Fruit fly (Drosophila melanogaster) whole organism, embryonic: ENCODE results near the gene Mul1.

ENCODE experiments used
- Adf1 ChIP-seq: fragments of 200-800 bp; sonication (Bioruptor generic); IDR thresholded peaks from 2 replicates; pipeline ENCODE4 v1.3.6; 2022; ENCODE audit warnings: missing biosample characterization, missing genetic modification characterization
- Aef1 ChIP-seq: fragments of 200-800 bp; sonication (Bioruptor generic); IDR thresholded peaks from 3 replicates; pipeline ENCODE4 v1.3.6; 2022; ENCODE audit warnings: missing biosample characterization, missing genetic modification characterization
- BtbVII ChIP-seq: fragments of 200-800 bp; sonication (Bioruptor generic); optimal IDR thresholded peaks from 3 replicates; lab custom pipeline; 2017; ENCODE audit warnings: missing biosample characterization, mild to moderate bottlenecking, missing genetic modification characterization
- CG11247 ChIP-seq: fragments of 200-800 bp; sonication (Bioruptor generic); IDR thresholded peaks from 2 replicates; pipeline ENCODE4 v1.3.6; 2022; ENCODE audit warnings: missing biosample characterization, missing genetic modification characterization
- CG11504 ChIP-seq: fragments of 200-800 bp; sonication (Bioruptor generic); optimal IDR thresholded peaks from 3 replicates; lab custom pipeline; 2019; ENCODE audit warnings: missing biosample characterization, mild to moderate bottlenecking, missing genetic modification characterization, moderate library complexity
- CG12769 ChIP-seq: fragments of 200-800 bp; sonication (Bioruptor generic); optimal IDR thresholded peaks from 2 replicates; lab custom pipeline; 2019; ENCODE audit warnings: missing biosample characterization, mild to moderate bottlenecking, missing genetic modification characterization, moderate library complexity
- CG13624 ChIP-seq: fragments of 200-800 bp; sonication (Bioruptor generic); optimal IDR thresholded peaks from 2 replicates; lab custom pipeline; 2016; ENCODE audit warnings: missing biosample characterization, missing genetic modification characterization
- CG14441 ChIP-seq: fragments of 200-800 bp; sonication (Bioruptor generic); IDR thresholded peaks from 2 replicates; pipeline ENCODE4 v1.3.6; 2022; ENCODE audit warnings: missing biosample characterization, missing genetic modification characterization
- CG16779 ChIP-seq: fragments of 200-800 bp; sonication (Bioruptor generic); IDR thresholded peaks from 2 replicates; pipeline ENCODE4 v1.3.6; 2022; ENCODE audit warnings: missing biosample characterization, missing genetic modification characterization
- CG17361 ChIP-seq: fragments of 200-800 bp; sonication (Bioruptor generic); IDR thresholded peaks from 3 replicates; pipeline ENCODE4 v1.3.6; 2022; ENCODE audit warnings: missing biosample characterization, missing genetic modification characterization
- CG17568 ChIP-seq: fragments of 200-800 bp; sonication (Bioruptor generic); optimal IDR thresholded peaks from 2 replicates; lab custom pipeline; 2018; ENCODE audit warnings: missing biosample characterization, mild to moderate bottlenecking, missing genetic modification characterization, moderate library complexity
- CG18476 ChIP-seq: fragments of 200-800 bp; sonication (Bioruptor generic); optimal IDR thresholded peaks from 2 replicates; lab custom pipeline; 2016; ENCODE audit warnings: missing biosample characterization, mild to moderate bottlenecking, missing genetic modification characterization
- CG18764 ChIP-seq: fragments of 200-800 bp; sonication (Bioruptor generic); optimal IDR thresholded peaks from 3 replicates; lab custom pipeline; 2016; ENCODE audit warnings: missing biosample characterization, missing genetic modification characterization
- CG2889 ChIP-seq: fragments of 200-800 bp; sonication (Bioruptor generic); IDR thresholded peaks from 3 replicates; pipeline ENCODE4 v1.3.6; 2022; ENCODE audit warnings: missing biosample characterization, missing genetic modification characterization
- CG3847 ChIP-seq: fragments of 200-800 bp; sonication (Bioruptor generic); IDR thresholded peaks from 2 replicates; pipeline ENCODE4 v1.3.6; 2022; ENCODE audit warnings: missing biosample characterization, missing genetic modification characterization
- CG7271 ChIP-seq: fragments of 200-800 bp; sonication (Bioruptor generic); optimal IDR thresholded peaks from 2 replicates; lab custom pipeline; 2018; ENCODE audit warnings: missing biosample characterization, mild to moderate bottlenecking, missing genetic modification characterization, moderate library complexity
- CG8089 ChIP-seq: fragments of 200-800 bp; sonication (Bioruptor generic); optimal IDR thresholded peaks from 3 replicates; lab custom pipeline; 2016; ENCODE audit warnings: missing biosample characterization, missing genetic modification characterization
- CG8924 ChIP-seq: fragments of 200-800 bp; optimal IDR thresholded peaks from 3 replicates; lab custom pipeline; 2019; ENCODE audit warnings: missing biosample characterization, mild to moderate bottlenecking, missing genetic modification characterization, moderate library complexity
- CG9437 ChIP-seq: fragments of 200-800 bp; sonication (Bioruptor generic); optimal IDR thresholded peaks from 2 replicates; lab custom pipeline; 2018; ENCODE audit warnings: missing biosample characterization, mild to moderate bottlenecking, missing genetic modification characterization
- Chrac-16 ChIP-seq: fragments of 200-800 bp; sonication (Bioruptor generic); optimal IDR thresholded peaks from 3 replicates; lab custom pipeline; 2016; ENCODE audit warnings: missing biosample characterization, missing genetic modification characterization
- Dip3 ChIP-seq: fragments of 200-800 bp; sonication (Bioruptor generic); optimal IDR thresholded peaks from 3 replicates; lab custom pipeline; 2016; ENCODE audit warnings: missing biosample characterization, missing genetic modification characterization
- Drgx ChIP-seq: fragments of 200-800 bp; sonication (Bioruptor generic); IDR thresholded peaks from 2 replicates; pipeline ENCODE4 v1.3.6; 2022; ENCODE audit warnings: missing biosample characterization, missing genetic modification characterization
- Fer2 ChIP-seq: fragments of 200-800 bp; sonication (Bioruptor generic); optimal IDR thresholded peaks from 2 replicates; lab custom pipeline; 2018; ENCODE audit warnings: missing biosample characterization, mild to moderate bottlenecking, missing genetic modification characterization, moderate library complexity
- Fer3 ChIP-seq: fragments of 200-800 bp; sonication (Bioruptor generic); optimal IDR thresholded peaks from 2 replicates; lab custom pipeline; 2018; ENCODE audit warnings: missing biosample characterization, mild to moderate bottlenecking, missing genetic modification characterization, moderate library complexity
- Gsc ChIP-seq: fragments of 200-800 bp; sonication (Bioruptor generic); IDR thresholded peaks from 2 replicates; pipeline ENCODE4 v1.3.6; 2022; ENCODE audit warnings: missing biosample characterization, missing genetic modification characterization
- HLH54F ChIP-seq: fragments of 200-800 bp; sonication (Bioruptor generic); optimal IDR thresholded peaks from 3 replicates; lab custom pipeline; 2016; ENCODE audit warnings: missing biosample characterization, missing genetic modification characterization
- Kr ChIP-seq: fragments of 200-800 bp; sonication (Bioruptor generic); optimal IDR thresholded peaks from 2 replicates; lab custom pipeline; 2017; ENCODE audit warnings: missing biosample characterization, mild to moderate bottlenecking, missing genetic modification characterization
- Lpt ChIP-seq: fragments of >200 bp; optimal IDR thresholded peaks from 2 replicates; lab custom pipeline; 2018; ENCODE audit warnings: missing biosample characterization, missing genetic modification characterization
- MBD-R2 ChIP-seq: fragments of 200-800 bp; sonication (Bioruptor generic); IDR thresholded peaks from 2 replicates; pipeline ENCODE4 v1.3.6; 2022; ENCODE audit warnings: missing biosample characterization, missing genetic modification characterization
- NC2β ChIP-seq: fragments of 200-800 bp; sonication (Bioruptor generic); optimal IDR thresholded peaks from 2 replicates; lab custom pipeline; 2016; ENCODE audit warnings: missing biosample characterization, missing genetic modification characterization
- Nf-YA ChIP-seq: fragments of 200-800 bp; sonication (Bioruptor generic); IDR thresholded peaks from 2 replicates; pipeline ENCODE4 v1.3.6; 2022; ENCODE audit warnings: missing biosample characterization, missing genetic modification characterization
- NfI ChIP-seq: fragments of 200-800 bp; sonication (Bioruptor generic); optimal IDR thresholded peaks from 3 replicates; lab custom pipeline; 2018; ENCODE audit warnings: missing biosample characterization, mild to moderate bottlenecking, missing genetic modification characterization, moderate library complexity
- Oli ChIP-seq: fragments of 200-800 bp; sonication (Bioruptor generic); optimal IDR thresholded peaks from 2 replicates; lab custom pipeline; 2018; ENCODE audit warnings: missing biosample characterization, mild to moderate bottlenecking, missing genetic modification characterization, moderate library complexity
- Stat92E ChIP-seq, 3 experiments: fragments of >200 bp in 2 of 3; fragments of 200-800 bp in 1 of 3; sonication (Bioruptor generic) in 1 of 3; optimal IDR thresholded peaks; 2 replicates each; lab custom pipeline; 2017 to 2019; ENCODE audit warnings: missing biosample characterization in 3 of 3, missing genetic modification characterization in 3 of 3, mild to moderate bottlenecking in 1 of 3, moderate library complexity in 1 of 3
- amos ChIP-seq: fragments of 200-800 bp; sonication (Bioruptor generic); IDR thresholded peaks from 2 replicates; pipeline ENCODE4 v1.3.6; 2022; ENCODE audit warnings: missing biosample characterization, missing genetic modification characterization; ENCODE audit not compliant: partially characterized antibody
- ase ChIP-seq: fragments of 200-800 bp; sonication (Bioruptor generic); IDR thresholded peaks from 3 replicates; pipeline ENCODE4 v1.3.6; 2022; ENCODE audit warnings: missing biosample characterization, missing genetic modification characterization
- btn ChIP-seq: fragments of 200-800 bp; sonication (Bioruptor generic); optimal IDR thresholded peaks from 2 replicates; lab custom pipeline; 2016; ENCODE audit warnings: missing biosample characterization, missing genetic modification characterization
- cato ChIP-seq: fragments of 200-800 bp; sonication (Bioruptor generic); optimal IDR thresholded peaks from 2 replicates; lab custom pipeline; 2016; ENCODE audit warnings: missing biosample characterization, missing genetic modification characterization, borderline replicate concordance
- dmrt99B ChIP-seq: fragments of 200-800 bp; sonication (Bioruptor generic); optimal IDR thresholded peaks from 2 replicates; lab custom pipeline; 2018; ENCODE audit warnings: missing biosample characterization, mild to moderate bottlenecking, missing genetic modification characterization, moderate library complexity
- dpn ChIP-seq, 2 experiments: fragments of 200-800 bp; sonication (Bioruptor generic); optimal IDR thresholded peaks; 3 replicates each; lab custom pipeline; 2016; ENCODE audit warnings: missing biosample characterization in 2 of 2, missing genetic modification characterization in 2 of 2
- dysf ChIP-seq: fragments of 200-800 bp; sonication (Bioruptor generic); IDR thresholded peaks from 3 replicates; pipeline ENCODE4 v1.3.6; 2022; ENCODE audit warnings: missing biosample characterization, missing genetic modification characterization
- exex ChIP-seq: fragments of 200-800 bp; sonication (Bioruptor generic); optimal IDR thresholded peaks from 4 replicates; lab custom pipeline; 2018; ENCODE audit warnings: missing biosample characterization, mild to moderate bottlenecking, missing genetic modification characterization, moderate library complexity
- grn ChIP-seq: fragments of 200-800 bp; sonication (Bioruptor generic); optimal IDR thresholded peaks from 3 replicates; lab custom pipeline; 2017; ENCODE audit warnings: missing biosample characterization, missing genetic modification characterization
- jing ChIP-seq: fragments of 200-800 bp; sonication (Bioruptor generic); optimal IDR thresholded peaks from 2 replicates; lab custom pipeline; 2018; ENCODE audit warnings: missing biosample characterization, mild to moderate bottlenecking, missing genetic modification characterization
- kah ChIP-seq: fragments of 200-800 bp; sonication (Bioruptor generic); optimal IDR thresholded peaks from 2 replicates; lab custom pipeline; 2018; ENCODE audit warnings: missing biosample characterization, mild to moderate bottlenecking, missing genetic modification characterization
- mirr ChIP-seq: fragments of 200-800 bp; sonication (Bioruptor generic); optimal IDR thresholded peaks from 3 replicates; lab custom pipeline; 2018; ENCODE audit warnings: missing biosample characterization, mild to moderate bottlenecking, missing genetic modification characterization
- sens ChIP-seq: fragments of 200-800 bp; sonication (Bioruptor generic); peaks from one replicate; lab custom pipeline; 2016; ENCODE audit warnings: missing biosample characterization, missing genetic modification characterization
- slp2 ChIP-seq: fragments of 200-800 bp; sonication (Bioruptor generic); optimal IDR thresholded peaks from 2 replicates; lab custom pipeline; 2016; ENCODE audit warnings: missing biosample characterization, missing genetic modification characterization
- stc ChIP-seq: fragments of 200-800 bp; sonication (Bioruptor generic); IDR thresholded peaks from 2 replicates; pipeline ENCODE4 v1.3.6; 2022; ENCODE audit warnings: missing biosample characterization, missing genetic modification characterization
- tup ChIP-seq: fragments of 200-800 bp; sonication (Bioruptor generic); optimal IDR thresholded peaks from 2 replicates; lab custom pipeline; 2016; ENCODE audit warnings: missing biosample characterization, mild to moderate bottlenecking, missing genetic modification characterization, moderate library complexity
- yki ChIP-seq: fragments of >200 bp; optimal IDR thresholded peaks from 3 replicates; lab custom pipeline; 2018

Gene Mul1

DNA sequence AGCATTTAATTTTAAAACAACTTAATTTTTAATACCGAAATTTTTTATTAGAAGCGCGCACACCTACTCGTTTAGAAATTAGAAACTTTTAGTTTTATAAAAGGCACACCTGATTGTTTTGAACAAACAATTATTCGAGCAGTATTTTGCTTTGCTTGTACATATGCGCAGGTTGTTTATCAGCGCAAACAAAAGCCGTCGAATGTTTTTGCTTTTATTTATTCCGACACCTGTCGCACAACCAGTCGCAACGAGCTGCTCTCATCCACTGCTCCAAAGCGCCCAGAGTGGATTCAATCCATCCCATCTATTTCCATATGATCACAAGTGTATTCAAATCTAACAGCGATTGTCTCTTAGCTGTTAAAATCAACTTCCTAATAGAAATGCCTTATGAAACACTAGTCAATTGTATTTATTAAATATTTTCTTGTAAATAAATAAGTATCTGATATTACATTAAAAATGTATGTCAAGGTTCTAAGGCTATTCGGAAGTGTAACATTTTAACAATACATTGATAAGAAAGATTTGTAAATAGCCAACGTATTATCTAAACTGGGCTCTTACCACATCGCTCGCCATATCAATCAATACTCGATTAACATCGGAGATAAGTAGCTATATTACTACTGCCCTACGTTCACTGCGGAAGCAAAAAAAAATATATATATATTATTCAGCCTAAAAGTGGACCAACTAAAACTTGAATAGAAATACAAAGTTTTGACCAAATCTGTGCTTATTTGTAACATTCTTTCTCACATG, 4.7 kb downstream of the Mul1 start, which contains the start of gene CG11594 (continued):
- no peak for TF ChIP-seq CG18476
- peak; percentile 9 for TF ChIP-seq Fer2 (tag; lab: Kevin White, UChicago)
- peak; percentile 92 for TF ChIP-seq grn (GFP tag; lab: Kevin White, UChicago)
- TF ChIP-seq slp2 (GFP tag; lab: Kevin White, UChicago): no peak
- peak; percentile 12 for TF ChIP-seq NfI (GFP tag; lab: Kevin White, UChicago)
- TF ChIP-seq Nf-YA: no peak
- TF ChIP-seq dysf (GFP tag; lab: Robert Waterston, UW): peak; percentile 29; the same call in 1 of the 3 replicates
- TF ChIP-seq CG11504 (tag; lab: Kevin White, UChicago): no peak
- TF ChIP-seq exex (tag; lab: Kevin White, UChicago): peak; percentile 95
- peak; percentile 22 for TF ChIP-seq mirr (GFP tag; lab: Kevin White, UChicago)
- no peak for TF ChIP-seq jing
- no peak for TF ChIP-seq HLH54F (GFP tag; lab: Kevin White, UChicago)
- TF ChIP-seq dpn (GFP tag; optimal IDR thresholded peaks at IDR 0.05; lab: Kevin White, UChicago): peak in 1 of 2 experiments; percentile 51
- peak; percentile 68 for TF ChIP-seq BtbVII
- no peak for TF ChIP-seq dmrt99B (tag; lab: Kevin White, UChicago)
- TF ChIP-seq CG8089 (GFP tag; lab: Kevin White, UChicago): no peak
- TF ChIP-seq Adf1 (GFP tag; lab: Robert Waterston, UW): no peak
- TF ChIP-seq Lpt (GFP tag; lab: Kevin White, UChicago): no peak
- TF ChIP-seq cato (GFP tag; lab: Kevin White, UChicago): no peak
- TF ChIP-seq CG3847: no peak
- TF ChIP-seq CG16779 (GFP tag; lab: Robert Waterston, UW): no peak
- no peak for TF ChIP-seq Aef1 (GFP tag; lab: Robert Waterston, UW)
- TF ChIP-seq tup (GFP tag; lab: Kevin White, UChicago): no peak
- TF ChIP-seq CG17361 (GFP tag; lab: Robert Waterston, UW): no peak
- TF ChIP-seq CG7271 (tag; lab: Kevin White, UChicago): no peak
- no peak for TF ChIP-seq btn (GFP tag; lab: Kevin White, UChicago)
- no peak for TF ChIP-seq Kr (GFP tag; lab: Kevin White, UChicago)
- TF ChIP-seq Dip3 (GFP tag; lab: Kevin White, UChicago): no peak
- no peak for TF ChIP-seq Stat92E (GFP tag; optimal IDR thresholded peaks at IDR 0.05; lab: Kevin White, UChicago)
- no peak for TF ChIP-seq CG18764 (GFP tag; lab: Kevin White, UChicago)
- no peak for TF ChIP-seq Chrac-16 (GFP tag; lab: Kevin White, UChicago)
- TF ChIP-seq CG13624 (GFP tag; lab: Kevin White, UChicago): no peak
- TF ChIP-seq NC2β (GFP tag; lab: Kevin White, UChicago): no peak
- TF ChIP-seq Drgx (GFP tag; lab: Robert Waterston, UW): no peak
- TF ChIP-seq yki (lab: Kevin White, UChicago): no peak
- TF ChIP-seq amos (GFP tag; lab: Robert Waterston, UW): peak; percentile 4; the same call in 1 of the 2 replicates
- 0 out of 2 replicates have a peak, but pooled peaks have one; percentile 12 for TF ChIP-seq stc (GFP tag; lab: Robert Waterston, UW)
- TF ChIP-seq ase (GFP tag; lab: Robert Waterston, UW): no peak
- TF ChIP-seq CG9437 (GFP tag; lab: Kevin White, UChicago): no peak
- peak; percentile 27 for TF ChIP-seq Fer3 (tag; lab: Kevin White, UChicago)
- TF ChIP-seq CG8924: peak; percentile 8
- TF ChIP-seq MBD-R2: no peak
- TF ChIP-seq CG11247 (GFP tag; lab: Robert Waterston, UW): no peak
- no peak for TF ChIP-seq Oli
- TF ChIP-seq CG17568 (GFP tag; lab: Kevin White, UChicago): no peak
- TF ChIP-seq sens (GFP tag; lab: Kevin White, UChicago): peak; percentile 62
- peak; percentile 47; the same call in 1 of the 2 replicates for TF ChIP-seq CG14441 (GFP tag; lab: Robert Waterston, UW)
- TF ChIP-seq CG2889: no peak
- no peak for TF ChIP-seq Gsc (GFP tag; lab: Robert Waterston, UW)
- TF ChIP-seq kah (GFP tag; lab: Kevin White, UChicago): no peak
- TF ChIP-seq CG12769 (tag; lab: Kevin White, UChicago): no peak
